Worm (Caenorhabditis elegans): ENCODE measurements around the gene T27F7.12.

ce11 chrII:5008033-5008432 is 18.1 kb downstream of the T27F7.12 start, which contains the start of gene F59A6.3:
- no peak for TF ChIP-seq fkh-10 (GFP tag; optimal IDR thresholded peaks at IDR 0.05)
- no peak for TF ChIP-seq daf-12 (tag; optimal IDR thresholded peaks at IDR 0.05)
- no peak for TF ChIP-seq nhr-23 (tag; optimal IDR thresholded peaks at IDR 0.05)
- no peak for TF ChIP-seq nhr-28 (tag; optimal IDR thresholded peaks at IDR 0.05)
